Fruit fly (Drosophila melanogaster): ENCODE data around the gene CG8100.

DNA sequence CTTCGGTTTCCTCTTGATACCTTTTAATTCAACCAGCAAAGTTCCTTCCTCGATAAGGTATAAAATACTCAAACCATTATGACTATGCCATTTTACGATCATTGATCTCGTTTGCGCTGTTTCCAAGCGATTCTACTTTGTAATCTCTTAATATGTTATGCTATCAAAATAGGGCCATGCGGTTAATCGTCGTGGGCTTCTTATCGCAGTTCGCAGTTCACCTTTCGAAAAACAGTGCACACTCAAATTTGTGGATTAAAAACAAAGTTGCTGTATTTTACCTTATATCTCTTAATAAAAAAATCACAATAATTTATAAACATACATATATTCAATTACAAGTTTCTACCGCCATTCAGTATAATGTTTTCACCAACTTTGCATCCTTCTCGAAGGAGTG lies 16.6 kb downstream of the CG8100 start:
- no peak for TF ChIP-seq CG13204 (GFP tag; optimal IDR thresholded peaks at IDR 0.05)
- TF ChIP-seq Pif1A (GFP tag; optimal IDR thresholded peaks at IDR 0.05) = no peak
- TF ChIP-seq gl (tag; optimal IDR thresholded peaks at IDR 0.05) = no peak
- TF ChIP-seq CG15710 (tag; optimal IDR thresholded peaks at IDR 0.05) = no peak
- TF ChIP-seq CG14655 (GFP tag; optimal IDR thresholded peaks at IDR 0.05) = no peak
- TF ChIP-seq CG9948 (tag; optimal IDR thresholded peaks at IDR 0.05) = no peak
- no peak for TF ChIP-seq CG12605 (GFP tag; IDR thresholded peaks at IDR 0.05)
- TF ChIP-seq CG8301 (tag; optimal IDR thresholded peaks at IDR 0.05) = no peak
- no peak for TF ChIP-seq Snoo (tag; optimal IDR thresholded peaks at IDR 0.05)
- TF ChIP-seq Pif1B (GFP tag; optimal IDR thresholded peaks at IDR 0.05) = no peak
- TF ChIP-seq Ets98B (GFP tag; IDR thresholded peaks at IDR 0.05) = no peak
- no peak for TF ChIP-seq rn (GFP tag; IDR thresholded peaks at IDR 0.05)

Measured in whole organism, pupa.